Worm (Caenorhabditis elegans) whole organism, mixed stage, embryonic: ENCODE data around the gene C13F10.6.

Experiments
- M03D4.4 ChIP-seq: sonication (generic microtip); optimal IDR thresholded peaks from 2 replicates; lab custom pipeline; 2017; ENCODE audit warnings: mild to moderate bottlenecking, missing genetic modification characterization, missing compliant biosample characterization
- blmp-1 ChIP-seq: fragments of 150-350 bp; optimal IDR thresholded peaks from 2 replicates; lab custom pipeline; 2014; ENCODE audit warnings: missing biosample characterization, missing genetic modification characterization
- ceh-39 ChIP-seq: fragments of 150-350 bp; optimal IDR thresholded peaks from 2 replicates; lab custom pipeline; 2014; ENCODE audit warnings: missing biosample characterization, missing genetic modification characterization
- ceh-43 ChIP-seq: fragments of 200-800 bp; sonication (Bioruptor generic); optimal IDR thresholded peaks from 2 replicates; lab custom pipeline; 2018; ENCODE audit warnings: mild to moderate bottlenecking, missing genetic modification characterization, moderate library complexity, missing compliant biosample characterization
- ceh-83 ChIP-seq: fragments of 200-800 bp; sonication (Bioruptor generic); optimal IDR thresholded peaks from 2 replicates; lab custom pipeline; 2018; ENCODE audit warnings: mild to moderate bottlenecking, missing genetic modification characterization, missing compliant biosample characterization
- ces-1 ChIP-seq: fragments of 150-350 bp; optimal IDR thresholded peaks from 2 replicates; lab custom pipeline; 2014; ENCODE audit warnings: missing biosample characterization, missing genetic modification reagents, missing genetic modification characterization
- cnd-1 ChIP-seq: fragments of 200-800 bp; sonication (Bioruptor generic); optimal IDR thresholded peaks from 2 replicates; lab custom pipeline; 2018; ENCODE audit warnings: mild to moderate bottlenecking, missing genetic modification characterization, missing compliant biosample characterization
- drap-1 ChIP-seq: fragments of 200-800 bp; sonication (Bioruptor generic); optimal IDR thresholded peaks from 3 replicates; lab custom pipeline; 2018; ENCODE audit warnings: mild to moderate bottlenecking, missing genetic modification characterization, missing compliant biosample characterization
- elt-1 ChIP-seq: sonication (generic microtip); optimal IDR thresholded peaks from 2 replicates; lab custom pipeline; 2017; ENCODE audit warnings: missing genetic modification characterization, mild to moderate bottlenecking, missing compliant biosample characterization, antibody characterized with exemption, moderate library complexity, borderline replicate concordance; ENCODE audit not compliant: insufficient read depth
- elt-3 ChIP-seq: fragments of 150-350 bp; optimal IDR thresholded peaks from 2 replicates; lab custom pipeline; 2014; ENCODE audit warnings: missing biosample characterization, missing genetic modification characterization
- ham-2 ChIP-seq: fragments of 200-800 bp; sonication (Bioruptor generic); optimal IDR thresholded peaks from 2 replicates; lab custom pipeline; 2018; ENCODE audit warnings: mild to moderate bottlenecking, missing genetic modification characterization, missing compliant biosample characterization
- hlh-1 ChIP-seq: fragments of 150-350 bp; optimal IDR thresholded peaks from 2 replicates; lab custom pipeline; 2014; ENCODE audit warnings: missing biosample characterization, missing genetic modification reagents, missing genetic modification characterization
- lin-13 ChIP-seq: fragments of 150-350 bp; optimal IDR thresholded peaks from 2 replicates; lab custom pipeline; 2014; ENCODE audit warnings: missing biosample characterization, missing genetic modification characterization
- lsy-2 ChIP-seq: fragments of 150-350 bp; optimal IDR thresholded peaks from 2 replicates; lab custom pipeline; 2014; ENCODE audit warnings: missing biosample characterization, missing genetic modification characterization
- mab-5 ChIP-seq: fragments of 150-350 bp; optimal IDR thresholded peaks from 2 replicates; lab custom pipeline; 2014; ENCODE audit warnings: missing biosample characterization, missing genetic modification characterization
- mep-1 ChIP-seq: fragments of 150-350 bp; optimal IDR thresholded peaks from 2 replicates; lab custom pipeline; 2017; ENCODE audit warnings: missing biosample characterization, missing genetic modification reagents, missing genetic modification characterization, inconsistent platforms
- mls-2 ChIP-seq: sonication (generic microtip); optimal IDR thresholded peaks from 2 replicates; lab custom pipeline; 2016; ENCODE audit warnings: mild to moderate bottlenecking, missing genetic modification characterization, moderate library complexity, missing compliant biosample characterization
- nhr-12 ChIP-seq: fragments of 150-350 bp; optimal IDR thresholded peaks from 2 replicates; lab custom pipeline; 2014; ENCODE audit warnings: missing biosample characterization, missing genetic modification characterization
- nhr-2 ChIP-seq: fragments of 150-350 bp; optimal IDR thresholded peaks from 2 replicates; lab custom pipeline; 2014; ENCODE audit warnings: missing biosample characterization, missing genetic modification characterization
- nhr-237 ChIP-seq: fragments of 150-350 bp; optimal IDR thresholded peaks from 2 replicates; lab custom pipeline; 2014; ENCODE audit warnings: missing biosample characterization, missing genetic modification characterization
- nhr-28 ChIP-seq: fragments of 150-350 bp; optimal IDR thresholded peaks from 2 replicates; lab custom pipeline; 2014; ENCODE audit warnings: missing biosample characterization, missing genetic modification characterization
- nhr-76 ChIP-seq: sonication (generic microtip); optimal IDR thresholded peaks from 2 replicates; lab custom pipeline; 2017; ENCODE audit warnings: missing biosample characterization, missing genetic modification characterization
- pha-4 ChIP-seq: fragments of 150-350 bp; optimal IDR thresholded peaks from 2 replicates; lab custom pipeline; 2018; ENCODE audit warnings: missing biosample characterization, missing genetic modification reagents, missing genetic modification characterization
- sem-2 ChIP-seq: fragments of 200-800 bp; sonication (Bioruptor generic); optimal IDR thresholded peaks from 2 replicates; lab custom pipeline; 2018; ENCODE audit warnings: mild to moderate bottlenecking, missing genetic modification characterization, missing compliant biosample characterization
- tbx-8 ChIP-seq: fragments of 200-800 bp; sonication (Bioruptor generic); optimal IDR thresholded peaks from 2 replicates; lab custom pipeline; 2018; ENCODE audit warnings: mild to moderate bottlenecking, missing genetic modification characterization, moderate library complexity, missing compliant biosample characterization
- unc-120 ChIP-seq: sonication (generic microtip); optimal IDR thresholded peaks from 2 replicates; lab custom pipeline; 2017; ENCODE audit warnings: missing genetic modification characterization, missing compliant biosample characterization; ENCODE audit not compliant: poor library complexity, severe bottlenecking
- unc-39 ChIP-seq: fragments of 150-350 bp; optimal IDR thresholded peaks from 2 replicates; lab custom pipeline; 2014; ENCODE audit warnings: missing biosample characterization, missing genetic modification characterization
- unc-62 ChIP-seq: fragments of 150-350 bp; optimal IDR thresholded peaks from 2 replicates; lab custom pipeline; 2014; ENCODE audit warnings: missing biosample characterization, missing genetic modification reagents, missing genetic modification characterization
- zip-8 ChIP-seq: fragments of 150-350 bp; optimal IDR thresholded peaks from 2 replicates; lab custom pipeline; 2014; ENCODE audit warnings: missing biosample characterization, missing genetic modification characterization
- ztf-11 ChIP-seq: fragments of 150-350 bp; optimal IDR thresholded peaks from 2 replicates; lab custom pipeline; 2014; ENCODE audit warnings: missing biosample characterization, missing genetic modification characterization

C13F10.6 gene

DNA sequence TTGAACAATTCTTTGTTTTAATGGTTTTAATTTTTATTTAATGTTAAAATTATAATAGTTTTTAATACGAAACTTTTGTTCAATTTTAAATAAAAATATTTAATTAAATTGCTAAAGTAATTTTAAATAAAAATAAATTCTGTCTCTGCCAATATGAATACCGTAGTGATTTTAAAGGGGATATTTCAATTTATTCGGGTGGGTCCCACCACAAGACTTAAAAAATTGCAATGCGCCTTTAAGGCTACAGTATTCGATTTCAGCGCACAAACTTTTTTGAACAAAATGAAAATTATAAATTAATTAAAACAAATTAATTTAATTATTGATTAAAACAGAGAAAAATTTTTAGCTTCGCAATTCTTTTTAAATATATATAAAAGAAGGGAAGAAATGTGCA lies 21.8 kb downstream of the C13F10.6 start:
- TF ChIP-seq blmp-1 (tag; lab: Kevin White, UChicago) (no peak), ceh-39 (tag; lab: Kevin White, UChicago) (no peak), drap-1 (no peak), cnd-1 (tag; lab: Kevin White, UChicago) (no peak), nhr-76 (no peak), unc-120 (tag; lab: Kevin White, UChicago) (no peak)

DNA sequence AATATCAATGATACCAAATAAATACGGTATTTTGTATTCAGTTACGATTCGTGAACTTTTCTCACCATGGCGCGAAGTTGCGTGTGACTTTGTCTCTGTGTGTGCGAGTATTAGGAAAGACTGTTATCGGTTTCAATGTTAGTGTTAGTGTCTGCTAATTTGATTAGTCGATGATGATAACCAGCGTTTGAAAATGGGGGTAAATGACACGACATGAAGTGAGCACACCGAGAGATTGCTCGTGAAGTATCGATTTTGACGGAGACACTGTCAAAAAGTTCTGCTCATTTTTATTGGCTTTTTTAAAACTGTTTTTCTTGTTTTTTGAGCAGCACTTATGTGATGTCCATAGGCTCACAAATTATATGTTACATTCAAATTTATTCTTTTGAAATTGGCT lies 22.4 kb downstream of the C13F10.6 start:
- no peak for TF ChIP-seq hlh-1 (tag; lab: Kevin White, UChicago)

DNA sequence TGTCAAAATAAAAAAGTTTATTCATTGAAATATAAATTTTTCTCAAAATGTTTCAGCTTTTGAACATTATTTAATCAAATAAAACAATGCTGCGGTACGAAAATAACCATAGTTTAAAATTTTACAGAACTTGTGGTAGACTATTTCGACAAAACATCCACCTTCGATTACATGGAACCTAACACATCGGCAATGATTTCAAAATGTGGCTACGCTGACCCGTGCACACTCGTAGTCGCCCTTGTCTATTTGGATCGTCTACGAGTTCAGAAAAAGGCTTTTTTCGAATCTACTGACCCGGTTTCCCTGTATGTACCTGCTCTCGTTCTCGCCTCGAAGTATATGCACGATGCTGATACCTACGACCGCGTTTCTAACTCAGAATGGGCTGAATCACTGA lies 23.8 kb downstream of the C13F10.6 start:
- no peak for TF ChIP-seq ceh-83 (GFP tag; lab: Kevin White, UChicago)
- TF ChIP-seq cnd-1 (tag; lab: Kevin White, UChicago): no peak
- TF ChIP-seq elt-3 (tag; lab: Kevin White, UChicago): no peak
- no peak for TF ChIP-seq drap-1
- TF ChIP-seq nhr-28 (tag; lab: Kevin White, UChicago): no peak
- no peak for TF ChIP-seq nhr-2 (tag; lab: Kevin White, UChicago)
- no peak for TF ChIP-seq unc-120 (tag; lab: Kevin White, UChicago)
- TF ChIP-seq mab-5: no peak

DNA sequence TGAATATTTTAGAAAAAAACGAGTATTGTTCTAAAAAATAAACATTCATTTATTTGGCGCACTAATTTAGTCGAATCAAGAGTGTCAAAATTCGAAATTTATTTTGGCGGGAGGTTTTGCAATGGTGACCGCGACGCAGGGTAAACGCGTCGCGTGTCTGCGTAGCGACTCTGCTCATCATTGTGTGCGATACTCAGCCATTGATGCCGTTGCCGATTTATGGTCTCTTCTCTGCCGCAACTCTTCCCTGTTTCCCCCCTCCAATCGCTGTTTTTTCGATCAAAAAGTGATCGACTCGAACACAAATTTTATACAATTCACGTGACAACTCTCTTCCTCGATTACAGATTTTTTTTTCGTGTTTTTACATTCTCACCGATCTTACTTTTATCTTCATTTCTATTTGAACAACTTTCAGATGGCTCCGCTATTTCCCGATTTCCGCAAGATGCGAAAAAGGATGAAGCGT lies 24.3 kb downstream of the C13F10.6 start, which contains the start of gene F09G2.2:
F09G2.2 (plus strand) TSS at position 419 of the 469 bp plus-strand sequence.
- TF ChIP-seq hlh-1 (tag; lab: Kevin White, UChicago) (no peak), tbx-8 (GFP tag; lab: Kevin White, UChicago) (no peak), zip-8 (tag; lab: Kevin White, UChicago) (no peak), mep-1 (tag; lab: Kevin White, UChicago) (peak; percentile 95), lin-13 (tag; lab: Kevin White, UChicago) (peak; percentile 97), pha-4 (peak; percentile 96), unc-120 (tag; lab: Kevin White, UChicago) (peak; percentile 79), unc-39 (tag; lab: Kevin White, UChicago) (peak; percentile 29), sem-2 (GFP tag; lab: Kevin White, UChicago) (no peak), nhr-2 (tag; lab: Kevin White, UChicago) (peak; percentile 30), blmp-1 (tag; lab: Kevin White, UChicago) (no peak), mls-2 (tag; lab: Kevin White, UChicago) (peak; percentile 21), cnd-1 (tag; lab: Kevin White, UChicago) (peak; percentile 28), ztf-11 (peak; percentile 63), ceh-83 (GFP tag; lab: Kevin White, UChicago) (peak; percentile 46), ceh-39 (tag; lab: Kevin White, UChicago) (peak; percentile 93), drap-1 (peak; percentile 24), nhr-237 (peak; percentile 87), M03D4.4 (tag; lab: Kevin White, UChicago) (peak; percentile 20), elt-1 (tag; lab: Kevin White, UChicago) (peak; percentile 38), lsy-2 (peak; percentile 73), ham-2 (GFP tag; lab: Kevin White, UChicago) (no peak), ces-1 (GFP tag; lab: Kevin White, UChicago) (peak; percentile 76)

DNA sequence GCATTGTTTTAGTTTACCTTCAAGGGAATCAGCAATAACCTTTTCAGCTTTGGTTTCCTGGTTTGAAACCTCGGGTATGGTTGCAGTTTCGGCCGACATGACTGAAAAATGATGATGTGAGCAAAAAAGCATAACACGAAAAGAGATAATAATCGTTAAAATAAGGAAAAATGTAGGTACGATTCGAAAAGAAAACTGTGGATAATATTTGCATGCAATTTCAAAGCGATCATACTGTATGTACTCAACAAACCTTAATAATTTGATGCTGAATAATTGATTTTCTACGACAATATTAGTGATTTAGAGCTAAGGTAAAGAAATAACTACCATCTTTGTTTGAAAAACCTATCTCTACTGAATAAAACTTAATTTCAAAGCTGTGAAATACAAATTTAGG lies 24.8 kb downstream of the C13F10.6 start, which contains the start of gene attf-2:
attf-2 (minus strand) TSS at position 101 of the 400 bp plus-strand sequence.
- TF ChIP-seq ham-2 (GFP tag; lab: Kevin White, UChicago) (no peak), ceh-43 (GFP tag; lab: Kevin White, UChicago) (no peak), nhr-12 (tag; lab: Kevin White, UChicago) (no peak), cnd-1 (tag; lab: Kevin White, UChicago) (no peak), unc-62 (GFP tag; lab: Kevin White, UChicago) (no peak), unc-120 (tag; lab: Kevin White, UChicago) (no peak), zip-8 (tag; lab: Kevin White, UChicago) (no peak), ces-1 (GFP tag; lab: Kevin White, UChicago) (no peak), elt-1 (tag; lab: Kevin White, UChicago) (no peak), ceh-83 (GFP tag; lab: Kevin White, UChicago) (no peak), tbx-8 (GFP tag; lab: Kevin White, UChicago) (no peak), lin-13 (tag; lab: Kevin White, UChicago) (no peak), drap-1 (no peak), M03D4.4 (tag; lab: Kevin White, UChicago) (no peak), mab-5 (no peak), nhr-2 (tag; lab: Kevin White, UChicago) (no peak), hlh-1 (tag; lab: Kevin White, UChicago) (no peak), nhr-76 (no peak), ceh-39 (tag; lab: Kevin White, UChicago) (no peak)
